Worm (Caenorhabditis elegans) whole organism, mixed stage, embryonic: ENCODE results near the gene R74.2.

Source experiments
- blmp-1 ChIP-seq: fragments of 150-350 bp; optimal IDR thresholded peaks from 2 replicates; lab custom pipeline; 2014; ENCODE audit warnings: missing biosample characterization, missing genetic modification characterization
- ceh-39 ChIP-seq: fragments of 150-350 bp; optimal IDR thresholded peaks from 2 replicates; lab custom pipeline; 2014; ENCODE audit warnings: missing biosample characterization, missing genetic modification characterization
- ces-1 ChIP-seq: fragments of 150-350 bp; optimal IDR thresholded peaks from 2 replicates; lab custom pipeline; 2014; ENCODE audit warnings: missing biosample characterization, missing genetic modification reagents, missing genetic modification characterization
- drap-1 ChIP-seq: fragments of 200-800 bp; sonication (Bioruptor generic); optimal IDR thresholded peaks from 3 replicates; lab custom pipeline; 2018; ENCODE audit warnings: mild to moderate bottlenecking, missing genetic modification characterization, missing compliant biosample characterization
- elt-1 ChIP-seq: sonication (generic microtip); optimal IDR thresholded peaks from 2 replicates; lab custom pipeline; 2017; ENCODE audit warnings: missing genetic modification characterization, mild to moderate bottlenecking, missing compliant biosample characterization, antibody characterized with exemption, moderate library complexity, borderline replicate concordance; ENCODE audit not compliant: insufficient read depth
- elt-3 ChIP-seq: fragments of 150-350 bp; optimal IDR thresholded peaks from 2 replicates; lab custom pipeline; 2014; ENCODE audit warnings: missing biosample characterization, missing genetic modification characterization
- flh-1 ChIP-seq: fragments of 200-800 bp; sonication (Bioruptor generic); optimal IDR thresholded peaks from 2 replicates; lab custom pipeline; 2018; ENCODE audit warnings: mild to moderate bottlenecking, missing genetic modification characterization, moderate library complexity, missing compliant biosample characterization
- ham-2 ChIP-seq: fragments of 200-800 bp; sonication (Bioruptor generic); optimal IDR thresholded peaks from 2 replicates; lab custom pipeline; 2018; ENCODE audit warnings: mild to moderate bottlenecking, missing genetic modification characterization, missing compliant biosample characterization
- lin-13 ChIP-seq: fragments of 150-350 bp; optimal IDR thresholded peaks from 2 replicates; lab custom pipeline; 2014; ENCODE audit warnings: missing biosample characterization, missing genetic modification characterization
- lin-32 ChIP-seq: fragments of 200-800 bp; sonication (Bioruptor generic); optimal IDR thresholded peaks from 2 replicates; lab custom pipeline; 2018; ENCODE audit warnings: mild to moderate bottlenecking, missing genetic modification characterization, missing compliant biosample characterization
- lsy-2 ChIP-seq: fragments of 150-350 bp; optimal IDR thresholded peaks from 2 replicates; lab custom pipeline; 2014; ENCODE audit warnings: missing biosample characterization, missing genetic modification characterization
- mab-5 ChIP-seq: fragments of 150-350 bp; optimal IDR thresholded peaks from 2 replicates; lab custom pipeline; 2014; ENCODE audit warnings: missing biosample characterization, missing genetic modification characterization
- mep-1 ChIP-seq: fragments of 150-350 bp; optimal IDR thresholded peaks from 2 replicates; lab custom pipeline; 2017; ENCODE audit warnings: missing biosample characterization, missing genetic modification reagents, missing genetic modification characterization, inconsistent platforms
- nhr-12 ChIP-seq: fragments of 150-350 bp; optimal IDR thresholded peaks from 2 replicates; lab custom pipeline; 2014; ENCODE audit warnings: missing biosample characterization, missing genetic modification characterization
- nhr-2 ChIP-seq: fragments of 150-350 bp; optimal IDR thresholded peaks from 2 replicates; lab custom pipeline; 2014; ENCODE audit warnings: missing biosample characterization, missing genetic modification characterization
- nhr-237 ChIP-seq: fragments of 150-350 bp; optimal IDR thresholded peaks from 2 replicates; lab custom pipeline; 2014; ENCODE audit warnings: missing biosample characterization, missing genetic modification characterization
- nhr-28 ChIP-seq: fragments of 150-350 bp; optimal IDR thresholded peaks from 2 replicates; lab custom pipeline; 2014; ENCODE audit warnings: missing biosample characterization, missing genetic modification characterization
- nhr-76 ChIP-seq: sonication (generic microtip); optimal IDR thresholded peaks from 2 replicates; lab custom pipeline; 2017; ENCODE audit warnings: missing biosample characterization, missing genetic modification characterization
- pha-4 ChIP-seq: fragments of 150-350 bp; optimal IDR thresholded peaks from 2 replicates; lab custom pipeline; 2018; ENCODE audit warnings: missing biosample characterization, missing genetic modification reagents, missing genetic modification characterization
- sptf-1 ChIP-seq: sonication (generic microtip); optimal IDR thresholded peaks from 2 replicates; lab custom pipeline; 2017; ENCODE audit warnings: mild to moderate bottlenecking, missing genetic modification characterization, moderate library complexity, missing compliant biosample characterization
- tbx-8 ChIP-seq: fragments of 200-800 bp; sonication (Bioruptor generic); optimal IDR thresholded peaks from 2 replicates; lab custom pipeline; 2018; ENCODE audit warnings: mild to moderate bottlenecking, missing genetic modification characterization, moderate library complexity, missing compliant biosample characterization
- unc-120 ChIP-seq: sonication (generic microtip); optimal IDR thresholded peaks from 2 replicates; lab custom pipeline; 2017; ENCODE audit warnings: missing genetic modification characterization, missing compliant biosample characterization; ENCODE audit not compliant: poor library complexity, severe bottlenecking
- unc-62 ChIP-seq: fragments of 150-350 bp; optimal IDR thresholded peaks from 2 replicates; lab custom pipeline; 2014; ENCODE audit warnings: missing biosample characterization, missing genetic modification reagents, missing genetic modification characterization
- zip-8 ChIP-seq: fragments of 150-350 bp; optimal IDR thresholded peaks from 2 replicates; lab custom pipeline; 2014; ENCODE audit warnings: missing biosample characterization, missing genetic modification characterization
- ztf-11 ChIP-seq: fragments of 150-350 bp; optimal IDR thresholded peaks from 2 replicates; lab custom pipeline; 2014; ENCODE audit warnings: missing biosample characterization, missing genetic modification characterization

The R74.2 gene

DNA sequence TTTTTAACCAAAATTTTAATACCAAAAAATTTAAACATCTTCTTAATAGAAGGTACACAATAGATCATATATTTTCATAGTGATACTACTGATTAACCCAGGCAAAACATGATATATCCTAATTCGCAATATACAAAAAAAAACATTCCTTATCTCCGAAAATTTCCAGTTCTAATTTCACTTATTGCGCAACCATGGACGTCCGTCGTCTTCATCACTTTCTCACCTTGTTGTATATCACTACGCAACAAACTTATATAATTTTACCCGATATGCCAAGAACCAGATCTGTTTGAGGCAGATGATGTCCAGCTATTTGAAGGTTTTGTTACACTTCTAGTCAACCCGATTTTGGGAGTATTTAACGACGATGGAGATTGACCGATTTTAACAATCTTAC lies at the start of gene R74.2:
Gene R74.2 (plus strand): TSS at position 316 of the 400 bp plus-strand sequence.
- TF ChIP-seq zip-8 (tag; lab: Kevin White, UChicago) (peak; percentile 84), unc-120 (tag; lab: Kevin White, UChicago) (no peak), nhr-12 (tag; lab: Kevin White, UChicago) (no peak), blmp-1 (tag; lab: Kevin White, UChicago) (peak; percentile 81), elt-3 (tag; lab: Kevin White, UChicago) (peak; percentile 77), unc-62 (GFP tag; lab: Kevin White, UChicago) (peak; percentile 20)

DNA sequence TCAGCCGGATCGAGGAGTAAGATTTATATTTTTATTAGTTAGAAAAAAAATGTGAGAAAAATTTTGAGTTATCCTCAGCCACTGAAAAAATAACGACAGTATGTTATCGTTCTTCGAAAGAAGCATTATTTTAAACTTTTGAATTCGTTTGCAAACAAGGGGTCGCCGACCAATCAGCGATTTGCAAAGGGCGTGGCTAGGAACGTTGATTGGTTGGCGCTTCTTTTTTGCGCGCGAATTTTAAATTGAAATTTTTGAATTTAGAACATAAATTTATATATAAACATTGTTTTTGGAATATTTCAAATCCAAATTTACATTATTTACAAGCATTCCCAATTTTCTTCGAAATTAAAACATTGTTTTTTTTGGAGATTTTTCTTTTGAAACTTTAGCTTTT lies 44.8 kb upstream of the R74.2 start:
- TF ChIP-seq ces-1 (GFP tag; lab: Kevin White, UChicago) (no peak), mab-5 (tag; lab: Kevin White, UChicago) (no peak), sptf-1 (tag; lab: Kevin White, UChicago) (no peak), nhr-28 (tag; lab: Kevin White, UChicago) (no peak), elt-3 (tag; lab: Kevin White, UChicago) (no peak), pha-4 (tag; lab: Kevin White, UChicago) (no peak), nhr-237 (no peak)

DNA sequence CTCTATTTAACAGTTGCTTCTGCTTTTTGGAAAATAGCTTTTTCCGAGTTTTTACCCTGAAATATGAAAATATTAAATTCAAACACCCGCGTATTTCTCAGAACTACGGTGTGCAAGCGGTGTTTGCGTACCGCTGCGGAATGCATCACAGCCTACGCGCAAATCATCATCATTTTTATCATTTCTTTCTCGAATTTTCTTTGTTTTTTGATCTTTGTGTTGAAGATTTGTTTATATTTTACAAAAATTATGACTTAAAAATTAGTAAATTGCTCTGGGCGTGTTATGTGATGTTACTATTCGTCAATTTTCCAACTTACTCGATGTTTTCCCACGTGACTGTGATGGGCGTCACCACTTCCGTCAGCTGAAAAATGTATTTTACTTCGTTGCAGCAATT lies 37.0 kb upstream of the R74.2 start:
- TF ChIP-seq lin-13 (tag; lab: Kevin White, UChicago) (no peak), nhr-237 (peak; percentile 26), lsy-2 (tag; lab: Kevin White, UChicago) (peak; percentile 97), ceh-39 (peak; percentile 25), mep-1 (peak; percentile 68), drap-1 (GFP tag; lab: Kevin White, UChicago) (peak; percentile 3)
- TF ChIP-seq, all 35 proteins: peak for 5

DNA sequence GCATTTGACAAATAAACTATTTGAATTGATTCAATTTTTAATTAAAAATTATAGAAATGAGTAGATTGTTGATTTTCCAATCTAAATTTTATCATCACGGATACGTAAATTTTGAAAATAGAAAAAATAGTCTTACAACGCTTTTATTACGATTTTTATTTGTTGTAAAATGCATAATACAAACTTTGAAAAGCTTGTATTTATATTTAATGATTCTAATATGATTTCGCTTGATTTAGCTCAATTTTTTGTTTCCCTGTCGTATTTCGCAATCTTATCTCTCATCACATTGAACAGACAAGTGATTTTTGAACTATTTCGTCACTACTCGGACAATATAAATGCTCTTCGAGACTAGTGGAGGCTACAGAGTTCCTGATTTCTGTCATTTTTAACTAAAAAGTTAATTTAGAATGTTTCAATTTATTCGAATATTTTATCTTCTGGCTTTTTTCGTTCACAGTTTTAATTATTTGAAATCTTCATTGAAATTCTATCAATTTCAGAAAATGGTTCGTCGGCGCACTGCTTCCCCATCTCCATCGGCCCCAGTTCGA lies 36.3 kb upstream of the R74.2 start, which contains the start of the genes wht-3 and har-1:
Gene wht-3 (minus strand): TSS at position 51 of the 557 bp plus-strand sequence.
Gene har-1 (plus strand): TSS at position 507 of the 557 bp plus-strand sequence.
- no peak for TF ChIP-seq elt-3 (tag; lab: Kevin White, UChicago)

DNA sequence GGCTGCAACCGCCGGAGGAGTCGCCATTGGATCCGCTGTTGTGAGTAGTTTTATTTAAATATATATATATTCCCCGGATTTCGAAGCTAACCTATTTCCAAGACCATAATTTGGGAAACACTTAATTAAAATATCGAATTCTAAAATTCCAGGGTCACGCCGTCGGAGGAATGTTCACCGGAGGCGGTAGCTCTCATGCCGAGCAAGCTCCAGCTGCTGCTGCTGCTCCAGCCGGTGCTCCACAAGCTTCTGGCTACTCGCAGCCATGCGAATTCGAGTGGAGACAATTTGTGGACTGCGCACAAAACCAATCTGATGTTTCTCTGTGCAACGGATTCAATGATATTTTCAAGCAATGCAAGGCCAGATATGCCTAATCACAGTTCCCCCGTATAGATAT lies 35.7 kb upstream of the R74.2 start:
- no peak for TF ChIP-seq elt-3 (tag; lab: Kevin White, UChicago)
- no peak for TF ChIP-seq pha-4 (tag; lab: Kevin White, UChicago)
- TF ChIP-seq mab-5 (tag; lab: Kevin White, UChicago), result no peak
- TF ChIP-seq lin-13 (tag; lab: Kevin White, UChicago), result no peak
- TF ChIP-seq lin-32 (GFP tag; lab: Kevin White, UChicago), result no peak
- TF ChIP-seq ztf-11, result no peak
- TF ChIP-seq drap-1 (GFP tag; lab: Kevin White, UChicago), result no peak

DNA sequence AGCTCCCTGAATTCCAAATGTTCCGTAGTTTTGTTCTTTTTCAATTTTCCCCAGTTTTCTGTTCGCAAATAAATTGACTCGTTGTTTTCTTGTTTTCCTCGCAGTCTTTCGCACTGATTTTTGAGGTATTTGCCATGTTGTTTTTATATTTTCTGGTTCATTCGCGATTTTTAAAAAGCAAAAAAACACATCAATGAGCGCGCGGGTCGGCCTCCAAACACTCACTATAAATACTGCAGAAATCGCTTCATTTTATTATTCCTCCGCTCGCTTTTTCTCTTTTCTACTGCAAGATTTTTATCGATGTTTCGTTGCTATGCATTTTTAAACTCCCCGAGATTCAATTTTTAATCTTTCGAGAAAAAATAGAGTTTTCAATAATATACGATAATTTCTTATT lies 35.1 kb upstream of the R74.2 start:
- TF ChIP-seq nhr-76 (tag; lab: Kevin White, UChicago), result no peak

DNA sequence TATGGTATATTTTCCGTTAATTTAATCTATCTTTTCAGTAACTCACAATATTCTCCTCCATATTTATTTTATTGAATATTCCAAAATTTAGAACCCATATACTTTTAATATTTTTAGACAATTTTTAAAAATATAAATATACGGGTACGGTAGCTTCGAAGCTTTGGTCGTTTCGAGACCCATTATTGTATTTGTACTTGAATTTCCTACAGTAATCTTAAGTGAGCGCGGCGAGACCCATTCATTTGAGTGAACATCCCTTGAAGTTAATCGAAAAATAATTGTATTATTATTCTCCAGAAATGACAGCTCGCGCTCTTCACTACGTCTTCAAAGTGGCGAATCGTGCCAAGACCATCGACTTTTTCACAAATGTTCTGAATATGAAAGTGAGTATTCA lies 34.7 kb upstream of the R74.2 start, which contains the start of gene glod-4:
Gene glod-4 (plus strand): TSS at position 301 of the 400 bp plus-strand sequence.
- no peak for TF ChIP-seq drap-1 (GFP tag; lab: Kevin White, UChicago)

DNA sequence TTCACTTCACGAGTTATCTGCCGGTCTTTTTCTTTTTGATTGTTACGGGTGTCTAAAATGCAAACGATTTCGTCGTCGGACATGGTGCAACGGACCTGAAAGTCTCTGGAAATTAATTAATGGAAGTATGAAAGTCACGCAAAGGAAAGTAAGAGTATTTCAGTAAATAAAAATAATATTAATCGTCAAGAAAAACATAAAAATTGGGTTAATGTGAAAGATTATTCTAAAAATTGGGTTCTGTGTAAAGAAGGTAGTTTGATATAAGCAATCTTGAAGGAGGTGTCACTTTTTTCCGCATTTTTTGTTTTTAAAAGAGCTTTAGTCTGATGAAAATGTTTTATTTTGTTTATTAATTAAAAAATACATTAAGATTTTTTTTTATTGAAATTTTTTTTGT lies 30.7 kb upstream of the R74.2 start, which contains the start of gene C16C10.9:
Gene C16C10.9 (minus strand): TSS at position 101 of the 400 bp plus-strand sequence.
- TF ChIP-seq ham-2 (no peak), tbx-8 (GFP tag; lab: Kevin White, UChicago) (no peak), unc-120 (tag; lab: Kevin White, UChicago) (no peak), elt-1 (no peak), ztf-11 (no peak), flh-1 (GFP tag; lab: Kevin White, UChicago) (no peak), blmp-1 (tag; lab: Kevin White, UChicago) (no peak), nhr-2 (tag; lab: Kevin White, UChicago) (no peak), mab-5 (tag; lab: Kevin White, UChicago) (no peak), nhr-12 (tag; lab: Kevin White, UChicago) (no peak), drap-1 (GFP tag; lab: Kevin White, UChicago) (no peak)
